Fruit fly (Drosophila melanogaster): ENCODE results near the gene CG42324.

The CG42324 gene

dm6 chr3L:3433955-3434354, 38.3 kb upstream of the CG42324 start:
- TF ChIP-seq Dfd (GFP tag; optimal IDR thresholded peaks at IDR 0.05) (peak; percentile 56), CrebA (GFP tag; optimal IDR thresholded peaks at IDR 0.05; ENCODE audit: borderline replicate concordance) (no peak)

- TF ChIP-seq sv (GFP tag; optimal IDR thresholded peaks at IDR 0.05) (no peak), dsf (GFP tag; optimal IDR thresholded peaks at IDR 0.05; ENCODE audit: borderline replicate concordance) (no peak), usp (GFP tag; optimal IDR thresholded peaks at IDR 0.05) (no peak), Hnf4 (GFP tag; optimal IDR thresholded peaks at IDR 0.05) (no peak), dl (GFP tag; optimal IDR thresholded peaks at IDR 0.05; ENCODE audit: insufficient read depth in 1 of 2, partially characterized antibody in 2 of 2) (no peak), Dif (GFP tag; optimal IDR thresholded peaks at IDR 0.05; ENCODE audit: partially characterized antibody) (no peak), dmrt93B (GFP tag; optimal IDR thresholded peaks at IDR 0.05) (no peak), rgr (GFP tag; optimal IDR thresholded peaks at IDR 0.05) (no peak), lola (GFP tag; optimal IDR thresholded peaks at IDR 0.05) (no peak), Myc (optimal IDR thresholded peaks at IDR 0.05) (no peak), Jra (GFP tag; optimal IDR thresholded peaks at IDR 0.05) (no peak), ey (GFP tag; optimal IDR thresholded peaks at IDR 0.05) (no peak), CG32264 (GFP tag; optimal IDR thresholded peaks at IDR 0.05) (no peak), psq (GFP tag; optimal IDR thresholded peaks at IDR 0.05) (no peak), sage (GFP tag; optimal IDR thresholded peaks at IDR 0.05) (no peak), brk (GFP tag; optimal IDR thresholded peaks at IDR 0.05) (no peak)
Observed at dm6 chr3L:3434882-3435281, 37.4 kb upstream of the CG42324 start.

dm6 chr3L:3435531-3436309, 36.5 kb upstream of the CG42324 start:
- peak in 1 of 2 experiments; percentile 14 for TF ChIP-seq dl (GFP tag; optimal IDR thresholded peaks at IDR 0.05; ENCODE audit: insufficient read depth in 1 of 2, partially characterized antibody in 2 of 2)
- TF ChIP-seq Rel (GFP tag; optimal IDR thresholded peaks at IDR 0.05): no peak
- TF ChIP-seq Rel (tag; optimal IDR thresholded peaks at IDR 0.05): peak; percentile 96
- peak; percentile 85 for TF ChIP-seq CrebA (GFP tag; optimal IDR thresholded peaks at IDR 0.05; ENCODE audit: borderline replicate concordance)
- TF ChIP-seq psq (GFP tag; optimal IDR thresholded peaks at IDR 0.05): no peak
- TF ChIP-seq h (GFP tag; optimal IDR thresholded peaks at IDR 0.05): peak; percentile 36
- TF ChIP-seq pan (optimal IDR thresholded peaks at IDR 0.05): no peak

dm6 chr3L:3436838-3437663, 35.2 kb upstream of the CG42324 start:
- TF ChIP-seq Hnf4 (GFP tag; optimal IDR thresholded peaks at IDR 0.05) (no peak), rgr (GFP tag; optimal IDR thresholded peaks at IDR 0.05) (peak; percentile 32), Dfd (GFP tag; optimal IDR thresholded peaks at IDR 0.05) (no peak), fru (GFP tag; optimal IDR thresholded peaks at IDR 0.05) (peak; percentile 9), psq (GFP tag; optimal IDR thresholded peaks at IDR 0.05) (peak; percentile 65), Sp1 (GFP tag; optimal IDR thresholded peaks at IDR 0.05) (peak; percentile 73), Rel (GFP tag; optimal IDR thresholded peaks at IDR 0.05) (no peak), Rel (tag; optimal IDR thresholded peaks at IDR 0.05) (no peak), foxo (GFP tag; optimal IDR thresholded peaks at IDR 0.05) (peak in 1 of 2 experiments; percentile 50), tai (GFP tag; optimal IDR thresholded peaks at IDR 0.05) (peak; percentile 42), Dif (GFP tag; optimal IDR thresholded peaks at IDR 0.05; ENCODE audit: partially characterized antibody) (no peak), OdsH (GFP tag; optimal IDR thresholded peaks at IDR 0.05) (peak; percentile 61), Jra (GFP tag; optimal IDR thresholded peaks at IDR 0.05) (no peak), Vsx2 (GFP tag; optimal IDR thresholded peaks at IDR 0.05; ENCODE audit: partially characterized antibody) (no peak), h (GFP tag; optimal IDR thresholded peaks at IDR 0.05) (peak; percentile 42), dl (GFP tag; optimal IDR thresholded peaks at IDR 0.05; ENCODE audit: insufficient read depth in 1 of 2, partially characterized antibody in 2 of 2) (peak in 1 of 2 experiments; percentile 34), HLH106 (tag; optimal IDR thresholded peaks at IDR 0.05) (peak; percentile 64), CrebA (GFP tag; optimal IDR thresholded peaks at IDR 0.05; ENCODE audit: borderline replicate concordance) (no peak)
